Fruit fly (Drosophila melanogaster): ENCODE results near the gene Ctl2.
A peak's percentile ranks its signal among the peaks of the same experiment; 100 is the strongest.

Ctl2 gene

dm6 chr3R:29153197-29153644 is 30.1 kb downstream of the Ctl2 start, which contains the start of the genes Slbp and Rpn2 (continued):
- TF ChIP-seq NC2β (GFP tag; optimal IDR thresholded peaks at IDR 0.05) = peak; percentile 45
- TF ChIP-seq ci (GFP tag; IDR thresholded peaks at IDR 0.05) = 0 out of 3 replicates have a peak, but pooled peaks have one; percentile 52
- TF ChIP-seq br (optimal IDR thresholded peaks at IDR 0.05) = no peak

- TF ChIP-seq Pdp1 (GFP tag; optimal IDR thresholded peaks at IDR 0.05) = peak; percentile 65 to 84
- peak; percentile 46 for TF ChIP-seq CG10274 (GFP tag; optimal IDR thresholded peaks at IDR 0.05)
- TF ChIP-seq ken (GFP tag; IDR thresholded peaks at IDR 0.05) = no peak; the same call in 2 of the 3 replicates
- TF ChIP-seq yki (optimal IDR thresholded peaks at IDR 0.05) = peak; percentile 5
- TF ChIP-seq CG8924 (tag; optimal IDR thresholded peaks at IDR 0.05) = peak; percentile 79
- no peak for TF ChIP-seq Doc2 (GFP tag; IDR thresholded peaks at IDR 0.05)
- TF ChIP-seq CG1602 (GFP tag; optimal IDR thresholded peaks at IDR 0.05) = peak; percentile 82
- TF ChIP-seq CG7745 (tag; optimal IDR thresholded peaks at IDR 0.05) = no peak
- peak; percentile 69 for TF ChIP-seq CG12155 (GFP tag; optimal IDR thresholded peaks at IDR 0.05)
- peak; percentile 74 for TF ChIP-seq Rfx (GFP tag; IDR thresholded peaks at IDR 0.05)
- peak; percentile 78 for TF ChIP-seq HLH54F (GFP tag; optimal IDR thresholded peaks at IDR 0.05)
- TF ChIP-seq wdn (GFP tag; IDR thresholded peaks at IDR 0.05) = peak; percentile 56
- peak; percentile 54 for TF ChIP-seq ERR (GFP tag; optimal IDR thresholded peaks at IDR 0.05)
- peak; percentile 35 to 77 for TF ChIP-seq bsh (GFP tag; optimal IDR thresholded peaks at IDR 0.05)
- peak; percentile 65 for TF ChIP-seq CG31388 (GFP tag; optimal IDR thresholded peaks at IDR 0.05)
- TF ChIP-seq lola (GFP tag; optimal IDR thresholded peaks at IDR 0.05) = peak in 1 of 3 experiments; percentile 81
- peak; percentile 76 for TF ChIP-seq CG13296 (GFP tag; optimal IDR thresholded peaks at IDR 0.05)
- peak; percentile 42 for TF ChIP-seq p53 (GFP tag; optimal IDR thresholded peaks at IDR 0.05)
- no peak for TF ChIP-seq bab2 (GFP tag; optimal IDR thresholded peaks at IDR 0.05)
- peak; percentile 85 for TF ChIP-seq Atf-2 (GFP tag; optimal IDR thresholded peaks at IDR 0.05)
- peak; percentile 70 for TF ChIP-seq slp2 (GFP tag; optimal IDR thresholded peaks at IDR 0.05)
- TF ChIP-seq exex (tag; optimal IDR thresholded peaks at IDR 0.05) = no peak
- peak; percentile 38 for TF ChIP-seq ATbp (GFP tag; optimal IDR thresholded peaks at IDR 0.05)
- peak; percentile 54; the same call in 1 of the 2 replicates for TF ChIP-seq sens-2 (GFP tag; IDR thresholded peaks at IDR 0.05)
- TF ChIP-seq esg (GFP tag; conservative IDR thresholded peaks at IDR 0.05) = peak; percentile 43; the same call in 1 of the 2 replicates
- peak; percentile 53 for TF ChIP-seq Sry-δ (GFP tag; optimal IDR thresholded peaks at IDR 0.05)
- peak; percentile 61 for TF ChIP-seq slbo (GFP tag; IDR thresholded peaks at IDR 0.05)
- TF ChIP-seq CG18011 (GFP tag; optimal IDR thresholded peaks at IDR 0.05) = peak; percentile 1
- peak in 1 of 3 experiments; percentile 89 for TF ChIP-seq Stat92E (GFP tag; optimal IDR thresholded peaks at IDR 0.05)
- TF ChIP-seq CG9876 (GFP tag; optimal IDR thresholded peaks at IDR 0.05) = peak; percentile 53
- 0 out of 3 replicates have a peak, but pooled peaks have one; percentile 34 for TF ChIP-seq CG6175 (GFP tag; IDR thresholded peaks at IDR 0.05)
- peak; percentile 9; the same call in 1 of the 2 replicates for TF ChIP-seq bowl (GFP tag; IDR thresholded peaks at IDR 0.05)
- TF ChIP-seq CG3407 (GFP tag; optimal IDR thresholded peaks at IDR 0.05) = peak; percentile 13
- peak; percentile 63 for TF ChIP-seq Sox102F (GFP tag; optimal IDR thresholded peaks at IDR 0.05)
- peak; percentile 69 for TF ChIP-seq gcm2 (GFP tag; optimal IDR thresholded peaks at IDR 0.05)
- no peak for TF ChIP-seq Dref (GFP tag; IDR thresholded peaks at IDR 0.05)
- peak; percentile 85 for TF ChIP-seq Med (GFP tag)
- peak; percentile 78 for TF ChIP-seq CG10267 (tag; optimal IDR thresholded peaks at IDR 0.05)
- peak; percentile 93 for TF ChIP-seq Max (GFP tag; optimal IDR thresholded peaks at IDR 0.05)
- TF ChIP-seq Mad (GFP tag; optimal IDR thresholded peaks at IDR 0.05) = peak; percentile 76
- no peak for TF ChIP-seq Elba2 (GFP tag; optimal IDR thresholded peaks at IDR 0.05)
- TF ChIP-seq NfI (GFP tag; optimal IDR thresholded peaks at IDR 0.05) = peak; percentile 72
- TF ChIP-seq CG12299 (tag; optimal IDR thresholded peaks at IDR 0.05) = peak; percentile 63
These were observed 34.5 kb downstream of the Ctl2 start, which contains the start of gene rdog for dm6 chr3R:29157418-29158398. Gene rdog (plus strand): TSS chr3R:29158122.
